Worm (Caenorhabditis elegans) whole organism, mixed stage, embryonic: Measurements from ENCODE around the gene che-7.

Source experiments
- M03D4.4 ChIP-seq: sonication (generic microtip); optimal IDR thresholded peaks from 2 replicates; lab custom pipeline; 2017; ENCODE audit warnings: mild to moderate bottlenecking, missing genetic modification characterization, missing compliant biosample characterization
- bed-3 ChIP-seq: fragments of 200-800 bp; sonication (Bioruptor generic); optimal IDR thresholded peaks from 3 replicates; lab custom pipeline; 2018; ENCODE audit warnings: mild to moderate bottlenecking, missing genetic modification characterization, moderate library complexity, missing compliant biosample characterization
- blmp-1 ChIP-seq: fragments of 150-350 bp; optimal IDR thresholded peaks from 2 replicates; lab custom pipeline; 2014; ENCODE audit warnings: missing biosample characterization, missing genetic modification characterization
- ceh-39 ChIP-seq: fragments of 150-350 bp; optimal IDR thresholded peaks from 2 replicates; lab custom pipeline; 2014; ENCODE audit warnings: missing biosample characterization, missing genetic modification characterization
- ceh-43 ChIP-seq: fragments of 200-800 bp; sonication (Bioruptor generic); optimal IDR thresholded peaks from 2 replicates; lab custom pipeline; 2018; ENCODE audit warnings: mild to moderate bottlenecking, missing genetic modification characterization, moderate library complexity, missing compliant biosample characterization
- ceh-83 ChIP-seq: fragments of 200-800 bp; sonication (Bioruptor generic); optimal IDR thresholded peaks from 2 replicates; lab custom pipeline; 2018; ENCODE audit warnings: mild to moderate bottlenecking, missing genetic modification characterization, missing compliant biosample characterization
- ces-1 ChIP-seq: fragments of 150-350 bp; optimal IDR thresholded peaks from 2 replicates; lab custom pipeline; 2014; ENCODE audit warnings: missing biosample characterization, missing genetic modification reagents, missing genetic modification characterization
- cnd-1 ChIP-seq: fragments of 200-800 bp; sonication (Bioruptor generic); optimal IDR thresholded peaks from 2 replicates; lab custom pipeline; 2018; ENCODE audit warnings: mild to moderate bottlenecking, missing genetic modification characterization, missing compliant biosample characterization
- drap-1 ChIP-seq: fragments of 200-800 bp; sonication (Bioruptor generic); optimal IDR thresholded peaks from 3 replicates; lab custom pipeline; 2018; ENCODE audit warnings: mild to moderate bottlenecking, missing genetic modification characterization, missing compliant biosample characterization
- elt-1 ChIP-seq: sonication (generic microtip); optimal IDR thresholded peaks from 2 replicates; lab custom pipeline; 2017; ENCODE audit warnings: missing genetic modification characterization, mild to moderate bottlenecking, missing compliant biosample characterization, antibody characterized with exemption, moderate library complexity, borderline replicate concordance; ENCODE audit not compliant: insufficient read depth
- elt-3 ChIP-seq: fragments of 150-350 bp; optimal IDR thresholded peaks from 2 replicates; lab custom pipeline; 2014; ENCODE audit warnings: missing biosample characterization, missing genetic modification characterization
- flh-1 ChIP-seq: fragments of 200-800 bp; sonication (Bioruptor generic); optimal IDR thresholded peaks from 2 replicates; lab custom pipeline; 2018; ENCODE audit warnings: mild to moderate bottlenecking, missing genetic modification characterization, moderate library complexity, missing compliant biosample characterization
- ham-2 ChIP-seq: fragments of 200-800 bp; sonication (Bioruptor generic); optimal IDR thresholded peaks from 2 replicates; lab custom pipeline; 2018; ENCODE audit warnings: mild to moderate bottlenecking, missing genetic modification characterization, missing compliant biosample characterization
- hlh-1 ChIP-seq: fragments of 150-350 bp; optimal IDR thresholded peaks from 2 replicates; lab custom pipeline; 2014; ENCODE audit warnings: missing biosample characterization, missing genetic modification reagents, missing genetic modification characterization
- lin-13 ChIP-seq: fragments of 150-350 bp; optimal IDR thresholded peaks from 2 replicates; lab custom pipeline; 2014; ENCODE audit warnings: missing biosample characterization, missing genetic modification characterization
- lin-32 ChIP-seq: fragments of 200-800 bp; sonication (Bioruptor generic); optimal IDR thresholded peaks from 2 replicates; lab custom pipeline; 2018; ENCODE audit warnings: mild to moderate bottlenecking, missing genetic modification characterization, missing compliant biosample characterization
- lsy-2 ChIP-seq: fragments of 150-350 bp; optimal IDR thresholded peaks from 2 replicates; lab custom pipeline; 2014; ENCODE audit warnings: missing biosample characterization, missing genetic modification characterization
- mab-5 ChIP-seq: fragments of 150-350 bp; optimal IDR thresholded peaks from 2 replicates; lab custom pipeline; 2014; ENCODE audit warnings: missing biosample characterization, missing genetic modification characterization
- mep-1 ChIP-seq: fragments of 150-350 bp; optimal IDR thresholded peaks from 2 replicates; lab custom pipeline; 2017; ENCODE audit warnings: missing biosample characterization, missing genetic modification reagents, missing genetic modification characterization, inconsistent platforms
- mls-2 ChIP-seq: sonication (generic microtip); optimal IDR thresholded peaks from 2 replicates; lab custom pipeline; 2016; ENCODE audit warnings: mild to moderate bottlenecking, missing genetic modification characterization, moderate library complexity, missing compliant biosample characterization
- nhr-12 ChIP-seq: fragments of 150-350 bp; optimal IDR thresholded peaks from 2 replicates; lab custom pipeline; 2014; ENCODE audit warnings: missing biosample characterization, missing genetic modification characterization
- nhr-2 ChIP-seq: fragments of 150-350 bp; optimal IDR thresholded peaks from 2 replicates; lab custom pipeline; 2014; ENCODE audit warnings: missing biosample characterization, missing genetic modification characterization
- nhr-237 ChIP-seq: fragments of 150-350 bp; optimal IDR thresholded peaks from 2 replicates; lab custom pipeline; 2014; ENCODE audit warnings: missing biosample characterization, missing genetic modification characterization
- nhr-28 ChIP-seq: fragments of 150-350 bp; optimal IDR thresholded peaks from 2 replicates; lab custom pipeline; 2014; ENCODE audit warnings: missing biosample characterization, missing genetic modification characterization
- pha-4 ChIP-seq: fragments of 150-350 bp; optimal IDR thresholded peaks from 2 replicates; lab custom pipeline; 2018; ENCODE audit warnings: missing biosample characterization, missing genetic modification reagents, missing genetic modification characterization
- snpc-4 ChIP-seq: fragments of 150-350 bp; optimal IDR thresholded peaks from 2 replicates; lab custom pipeline; 2014; ENCODE audit warnings: missing biosample characterization, missing genetic modification characterization
- sptf-1 ChIP-seq: sonication (generic microtip); optimal IDR thresholded peaks from 2 replicates; lab custom pipeline; 2017; ENCODE audit warnings: mild to moderate bottlenecking, missing genetic modification characterization, moderate library complexity, missing compliant biosample characterization
- tbx-8 ChIP-seq: fragments of 200-800 bp; sonication (Bioruptor generic); optimal IDR thresholded peaks from 2 replicates; lab custom pipeline; 2018; ENCODE audit warnings: mild to moderate bottlenecking, missing genetic modification characterization, moderate library complexity, missing compliant biosample characterization
- unc-39 ChIP-seq: fragments of 150-350 bp; optimal IDR thresholded peaks from 2 replicates; lab custom pipeline; 2014; ENCODE audit warnings: missing biosample characterization, missing genetic modification characterization
- unc-62 ChIP-seq: fragments of 150-350 bp; optimal IDR thresholded peaks from 2 replicates; lab custom pipeline; 2014; ENCODE audit warnings: missing biosample characterization, missing genetic modification reagents, missing genetic modification characterization
- zip-8 ChIP-seq: fragments of 150-350 bp; optimal IDR thresholded peaks from 2 replicates; lab custom pipeline; 2014; ENCODE audit warnings: missing biosample characterization, missing genetic modification characterization
- ztf-11 ChIP-seq: fragments of 150-350 bp; optimal IDR thresholded peaks from 2 replicates; lab custom pipeline; 2014; ENCODE audit warnings: missing biosample characterization, missing genetic modification characterization

The che-7 gene

ce11 chrV:7980993-7981595, 12.1 kb upstream of the che-7 start, which contains the start of gene F26D11.1:
TSS of gene F26D11.1 (plus strand) at chrV:7981545.
- TF ChIP-seq nhr-12 (no peak), lin-32 (GFP tag; lab: Kevin White, UChicago) (no peak), M03D4.4 (tag; lab: Kevin White, UChicago) (no peak), snpc-4 (no peak), pha-4 (tag; lab: Kevin White, UChicago) (no peak), zip-8 (tag; lab: Kevin White, UChicago) (no peak), mep-1 (no peak), sptf-1 (tag; lab: Kevin White, UChicago) (no peak), cnd-1 (tag; lab: Kevin White, UChicago) (no peak), nhr-28 (tag; lab: Kevin White, UChicago) (no peak), unc-62 (no peak), tbx-8 (GFP tag; lab: Kevin White, UChicago) (no peak), elt-3 (tag; lab: Kevin White, UChicago) (no peak), ces-1 (GFP tag; lab: Kevin White, UChicago) (no peak), ztf-11 (tag; lab: Kevin White, UChicago) (no peak)

- TF ChIP-seq tbx-8 (GFP tag; lab: Kevin White, UChicago) = no peak
- no peak for TF ChIP-seq ceh-43
- no peak for TF ChIP-seq ceh-83 (GFP tag; lab: Kevin White, UChicago)
- TF ChIP-seq nhr-28 (tag; lab: Kevin White, UChicago) = no peak
- no peak for TF ChIP-seq flh-1 (GFP tag; lab: Kevin White, UChicago)
- peak; percentile 27 for TF ChIP-seq ces-1 (GFP tag; lab: Kevin White, UChicago)
Measured at ce11 chrV:7980370-7980987, 11.5 kb upstream of the che-7 start.

ce11 chrV:7978798-7979197, 9.8 kb upstream of the che-7 start:
- TF ChIP-seq mab-5 (tag; lab: Kevin White, UChicago) (no peak), nhr-2 (tag; lab: Kevin White, UChicago) (peak; percentile 98), bed-3 (GFP tag; lab: Kevin White, UChicago) (no peak), unc-39 (tag; lab: Kevin White, UChicago) (no peak), nhr-237 (tag; lab: Kevin White, UChicago) (peak; percentile 9), pha-4 (tag; lab: Kevin White, UChicago) (no peak), sptf-1 (tag; lab: Kevin White, UChicago) (peak; percentile 46), blmp-1 (tag; lab: Kevin White, UChicago) (no peak), drap-1 (GFP tag; lab: Kevin White, UChicago) (peak; percentile 55), cnd-1 (tag; lab: Kevin White, UChicago) (peak; percentile 45), ceh-39 (tag; lab: Kevin White, UChicago) (peak; percentile 76), lsy-2 (tag; lab: Kevin White, UChicago) (peak; percentile 51), snpc-4 (no peak), nhr-12 (no peak), ham-2 (peak; percentile 47), ceh-43 (no peak), elt-3 (tag; lab: Kevin White, UChicago) (no peak), mls-2 (tag; lab: Kevin White, UChicago) (peak; percentile 14), zip-8 (tag; lab: Kevin White, UChicago) (no peak), ztf-11 (tag; lab: Kevin White, UChicago) (no peak), tbx-8 (GFP tag; lab: Kevin White, UChicago) (no peak), hlh-1 (tag; lab: Kevin White, UChicago) (no peak)

ce11 chrV:7977701-7978461, 8.9 kb upstream of the che-7 start, which contains the start of gene let-413:
TSS of gene let-413 (minus strand) at chrV:7977776.
- TF ChIP-seq elt-1 (tag; lab: Kevin White, UChicago) (no peak), lin-13 (tag; lab: Kevin White, UChicago) (no peak), flh-1 (GFP tag; lab: Kevin White, UChicago) (no peak), hlh-1 (tag; lab: Kevin White, UChicago) (no peak), cnd-1 (tag; lab: Kevin White, UChicago) (no peak), M03D4.4 (tag; lab: Kevin White, UChicago) (no peak), sptf-1 (tag; lab: Kevin White, UChicago) (no peak), tbx-8 (GFP tag; lab: Kevin White, UChicago) (no peak), unc-62 (no peak), elt-3 (tag; lab: Kevin White, UChicago) (no peak), nhr-12 (no peak)
